Worm (Caenorhabditis elegans): ENCODE data around the gene argk-1.

DNA sequence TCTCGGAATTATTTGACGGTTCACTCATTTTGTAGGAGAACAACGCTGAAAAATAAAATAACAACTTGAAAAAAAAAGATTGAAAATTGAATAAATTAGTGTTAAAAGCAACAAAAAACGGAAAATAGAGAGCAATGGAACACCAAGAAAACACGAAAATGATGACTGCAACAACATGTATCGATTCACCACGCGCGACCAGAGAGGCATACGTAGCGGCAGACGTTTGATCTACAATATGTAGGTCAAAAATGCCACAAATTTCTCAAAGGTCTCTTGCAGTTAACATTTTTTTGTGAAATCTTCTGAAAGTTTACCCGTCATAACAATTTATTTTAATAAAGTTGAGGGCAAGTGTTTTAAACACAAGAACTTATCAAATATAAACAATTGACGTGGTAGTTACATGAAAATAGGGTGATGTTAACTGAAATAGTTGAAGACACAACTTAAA is 46.7 kb upstream of the argk-1 start, which contains the start of gene F14H3.5:
- TF ChIP-seq ceh-45 (GFP tag; IDR thresholded peaks at IDR 0.05) (no peak), F13H6.1 (tag; optimal IDR thresholded peaks at IDR 0.05) (no peak), K09A11.1 (tag; optimal IDR thresholded peaks at IDR 0.05; ENCODE audit: insufficient read depth) (no peak), hlh-30 (tag; optimal IDR thresholded peaks at IDR 0.05; ENCODE audit: insufficient read depth) (no peak), tbx-2 (tag; optimal IDR thresholded peaks at IDR 0.05) (no peak), pag-3 (tag; optimal IDR thresholded peaks at IDR 0.05; ENCODE audit: borderline replicate concordance) (no peak), ceh-2 (tag; optimal IDR thresholded peaks at IDR 0.05) (no peak), sox-4 (tag; optimal IDR thresholded peaks at IDR 0.05) (no peak), ceh-6 (GFP tag; optimal IDR thresholded peaks at IDR 0.05) (no peak), dmd-4 (tag; optimal IDR thresholded peaks at IDR 0.05; ENCODE audit: borderline replicate concordance) (no peak), che-1 (tag; optimal IDR thresholded peaks at IDR 0.05) (no peak)
